Fruit fly (Drosophila melanogaster) whole organism, adult: ENCODE measurements around the gene CG7275.

Experiments used
- CG11617 ChIP-seq: fragments of 200-800 bp; sonication (Bioruptor generic); optimal IDR thresholded peaks from 2 replicates; lab custom pipeline; 2017; ENCODE audit warnings: mild to moderate bottlenecking, missing biosample characterization, missing genetic modification reagents, missing genetic modification characterization
- CG12768 ChIP-seq: fragments of 200-800 bp; sonication (Bioruptor generic); optimal IDR thresholded peaks from 2 replicates; lab custom pipeline; 2017; ENCODE audit warnings: missing biosample characterization, missing genetic modification characterization, mild to moderate bottlenecking, moderate library complexity, missing genetic modification reagents
- CG14711 ChIP-seq: fragments of 200-800 bp; sonication (Bioruptor generic); optimal IDR thresholded peaks from 2 replicates; lab custom pipeline; 2018; ENCODE audit warnings: missing biosample characterization, mild to moderate bottlenecking, missing genetic modification characterization, moderate library complexity
- CG33017 ChIP-seq: fragments of 200-800 bp; sonication (Bioruptor generic); optimal IDR thresholded peaks from 2 replicates; lab custom pipeline; 2018; ENCODE audit warnings: missing biosample characterization, mild to moderate bottlenecking, missing genetic modification characterization, moderate library complexity
- CG7101 ChIP-seq: fragments of 200-800 bp; sonication (Bioruptor generic); optimal IDR thresholded peaks from 2 replicates; lab custom pipeline; 2018; ENCODE audit warnings: missing biosample characterization, mild to moderate bottlenecking, missing genetic modification characterization, moderate library complexity
- Clk ChIP-seq: fragments of 200-800 bp; sonication (Bioruptor generic); optimal IDR thresholded peaks from 2 replicates; lab custom pipeline; 2017; ENCODE audit warnings: missing biosample characterization, missing genetic modification characterization
- Crg-1 ChIP-seq: fragments of 200-800 bp; sonication (Bioruptor generic); optimal IDR thresholded peaks from 2 replicates; lab custom pipeline; 2016; ENCODE audit warnings: missing biosample characterization, missing genetic modification characterization
- Hr96 ChIP-seq: fragments of 200-800 bp; sonication (Bioruptor generic); optimal IDR thresholded peaks from 2 replicates; lab custom pipeline; 2016; ENCODE audit warnings: missing biosample characterization, missing genetic modification characterization
- bab1 ChIP-seq: fragments of 200-800 bp; sonication (Bioruptor generic); optimal IDR thresholded peaks from 3 replicates; lab custom pipeline; 2019; ENCODE audit warnings: missing biosample characterization, mild to moderate bottlenecking, missing genetic modification characterization, moderate library complexity
- cnc ChIP-seq, 2 experiments: fragments of >200 bp; optimal IDR thresholded peaks; 2 replicates each; lab custom pipeline; 2017
- kay ChIP-seq: fragments of 200-800 bp; sonication (Bioruptor generic); peaks from one replicate; lab custom pipeline; 2016; ENCODE audit warnings: missing biosample characterization, missing genetic modification characterization, borderline replicate concordance
- ovo ChIP-seq: fragments of 200-800 bp; sonication (Bioruptor generic); optimal IDR thresholded peaks from 2 replicates; lab custom pipeline; 2016; ENCODE audit warnings: missing biosample characterization, missing genetic modification characterization
- pad ChIP-seq: fragments of 200-800 bp; sonication (Bioruptor generic); optimal IDR thresholded peaks from 3 replicates; lab custom pipeline; 2017; ENCODE audit warnings: missing biosample characterization, missing genetic modification characterization, mild to moderate bottlenecking, moderate library complexity, missing genetic modification reagents
- toe ChIP-seq: fragments of 200-800 bp; sonication (Bioruptor generic); optimal IDR thresholded peaks from 2 replicates; lab custom pipeline; 2016; ENCODE audit warnings: missing biosample characterization, missing genetic modification characterization

dm6 chr3L:15495449-15495848 lies 3.3 kb upstream of the CG7275 start, which contains the start of gene CG12355:
- TF ChIP-seq bab1 (no peak), kay (GFP tag; lab: Kevin White, UChicago) (no peak), CG12768 (GFP tag; lab: Kevin White, UChicago) (no peak), Clk (GFP tag; lab: Kevin White, UChicago) (no peak), CG11617 (GFP tag; lab: Kevin White, UChicago) (no peak), CG33017 (tag; lab: Kevin White, UChicago) (no peak), Crg-1 (no peak), pad (GFP tag; lab: Kevin White, UChicago) (no peak), toe (GFP tag; lab: Kevin White, UChicago) (no peak), CG14711 (no peak), CG7101 (tag; lab: Kevin White, UChicago) (no peak), ovo (GFP tag; lab: Kevin White, UChicago) (no peak), Hr96 (GFP tag; lab: Kevin White, UChicago) (no peak), cnc (optimal IDR thresholded peaks at IDR 0.05; lab: Kevin White, UChicago) (no peak)
